Fruit fly (Drosophila melanogaster) whole organism, embryonic: ENCODE results near the gene Mob3.

Experiments
- CG10147 ChIP-seq: fragments of 200-800 bp; sonication (Bioruptor generic); optimal IDR thresholded peaks from 2 replicates; lab custom pipeline; 2019; ENCODE audit warnings: missing biosample characterization, mild to moderate bottlenecking, missing genetic modification characterization, moderate library complexity
- CG10431 ChIP-seq: fragments of 200-800 bp; sonication (Bioruptor generic); optimal IDR thresholded peaks from 3 replicates; lab custom pipeline; 2018; ENCODE audit warnings: missing biosample characterization, mild to moderate bottlenecking, missing genetic modification characterization
- CG10462 ChIP-seq: fragments of 200-800 bp; sonication (Bioruptor generic); optimal IDR thresholded peaks from 2 replicates; lab custom pipeline; 2016; ENCODE audit warnings: missing biosample characterization, missing genetic modification characterization
- CG11093 ChIP-seq: fragments of 200-800 bp; sonication (Bioruptor generic); IDR thresholded peaks from 3 replicates; pipeline ENCODE4 v1.3.6; 2022; ENCODE audit warnings: missing biosample characterization, missing genetic modification characterization
- CG11504 ChIP-seq: fragments of 200-800 bp; sonication (Bioruptor generic); optimal IDR thresholded peaks from 3 replicates; lab custom pipeline; 2019; ENCODE audit warnings: missing biosample characterization, mild to moderate bottlenecking, missing genetic modification characterization, moderate library complexity
- CG12236 ChIP-seq: fragments of 200-800 bp; sonication (Bioruptor generic); optimal IDR thresholded peaks from 2 replicates; lab custom pipeline; 2016; ENCODE audit warnings: missing biosample characterization, missing genetic modification characterization
- CG13775 ChIP-seq: fragments of 200-800 bp; sonication (Bioruptor generic); optimal IDR thresholded peaks from 3 replicates; lab custom pipeline; 2017; ENCODE audit warnings: missing biosample characterization, mild to moderate bottlenecking, missing genetic modification characterization
- CG14710 ChIP-seq: fragments of 200-800 bp; sonication (Bioruptor generic); optimal IDR thresholded peaks from 3 replicates; lab custom pipeline; 2019; ENCODE audit warnings: missing biosample characterization, mild to moderate bottlenecking, missing genetic modification characterization, moderate library complexity
- CG14965 ChIP-seq: fragments of 200-800 bp; sonication (Bioruptor generic); optimal IDR thresholded peaks from 2 replicates; lab custom pipeline; 2016; ENCODE audit warnings: missing biosample characterization, missing genetic modification characterization, borderline replicate concordance
- CG15011 ChIP-seq: fragments of 200-800 bp; sonication (Bioruptor generic); optimal IDR thresholded peaks from 3 replicates; lab custom pipeline; 2018; ENCODE audit warnings: missing biosample characterization, mild to moderate bottlenecking, missing genetic modification characterization
- CG17612 ChIP-seq: fragments of 200-800 bp; sonication (Bioruptor generic); IDR thresholded peaks from 2 replicates; pipeline ENCODE4 v1.3.6; 2022; ENCODE audit warnings: missing biosample characterization, missing genetic modification characterization
- CG2712 ChIP-seq: fragments of 200-800 bp; optimal IDR thresholded peaks from 3 replicates; lab custom pipeline; 2019; ENCODE audit warnings: missing biosample characterization, mild to moderate bottlenecking, missing genetic modification characterization, moderate library complexity
- CG31441 ChIP-seq: fragments of 200-800 bp; sonication (Bioruptor generic); IDR thresholded peaks from 2 replicates; pipeline ENCODE4 v1.3.6; 2022; ENCODE audit warnings: missing biosample characterization, missing genetic modification characterization
- CG33213 ChIP-seq: fragments of 200-800 bp; sonication (Bioruptor generic); optimal IDR thresholded peaks from 3 replicates; lab custom pipeline; 2016; ENCODE audit warnings: missing biosample characterization, missing genetic modification characterization
- CG3407 ChIP-seq: fragments of 200-800 bp; sonication (Bioruptor generic); optimal IDR thresholded peaks from 2 replicates; lab custom pipeline; 2018; ENCODE audit warnings: missing biosample characterization, mild to moderate bottlenecking, missing genetic modification characterization
- CG3995 ChIP-seq: fragments of 200-800 bp; sonication (Bioruptor generic); optimal IDR thresholded peaks from 3 replicates; lab custom pipeline; 2016; ENCODE audit warnings: missing biosample characterization, missing genetic modification characterization
- CG5245 ChIP-seq: fragments of 200-800 bp; sonication (Bioruptor generic); optimal IDR thresholded peaks from 3 replicates; lab custom pipeline; 2016; ENCODE audit warnings: missing biosample characterization, missing genetic modification characterization
- CTCF ChIP-seq: fragments of 200-800 bp; sonication (Bioruptor generic); optimal IDR thresholded peaks from 2 replicates; lab custom pipeline; 2017; ENCODE audit warnings: missing biosample characterization, mild to moderate bottlenecking, missing genetic modification characterization, moderate library complexity
- Camta ChIP-seq: fragments of 200-800 bp; sonication (Bioruptor generic); optimal IDR thresholded peaks from 2 replicates; lab custom pipeline; 2016; ENCODE audit warnings: missing biosample characterization, missing genetic modification characterization
- D19A ChIP-seq: fragments of 200-800 bp; optimal IDR thresholded peaks from 3 replicates; lab custom pipeline; 2019; ENCODE audit warnings: missing biosample characterization, mild to moderate bottlenecking, missing genetic modification characterization, moderate library complexity
- Dp ChIP-seq: fragments of 200-800 bp; sonication (Bioruptor generic); optimal IDR thresholded peaks from 2 replicates; lab custom pipeline; 2018; ENCODE audit warnings: missing biosample characterization, mild to moderate bottlenecking, missing genetic modification characterization, moderate library complexity
- Drgx ChIP-seq: fragments of 200-800 bp; sonication (Bioruptor generic); IDR thresholded peaks from 2 replicates; pipeline ENCODE4 v1.3.6; 2022; ENCODE audit warnings: missing biosample characterization, missing genetic modification characterization
- NC2β ChIP-seq: fragments of 200-800 bp; sonication (Bioruptor generic); optimal IDR thresholded peaks from 2 replicates; lab custom pipeline; 2016; ENCODE audit warnings: missing biosample characterization, missing genetic modification characterization
- NK7.1 ChIP-seq: fragments of 200-800 bp; sonication (Bioruptor generic); optimal IDR thresholded peaks from 3 replicates; lab custom pipeline; 2016; ENCODE audit warnings: missing biosample characterization, missing genetic modification characterization
- NfI ChIP-seq: fragments of 200-800 bp; sonication (Bioruptor generic); optimal IDR thresholded peaks from 3 replicates; lab custom pipeline; 2018; ENCODE audit warnings: missing biosample characterization, mild to moderate bottlenecking, missing genetic modification characterization, moderate library complexity
- Ravus ChIP-seq: fragments of 200-800 bp; sonication (Bioruptor generic); IDR thresholded peaks from 2 replicates; pipeline ENCODE4 v1.3.6; 2022; ENCODE audit warnings: missing biosample characterization, missing genetic modification characterization
- Rx ChIP-seq: fragments of 200-800 bp; sonication (Bioruptor generic); IDR thresholded peaks from 2 replicates; pipeline ENCODE4 v1.3.6; 2022; ENCODE audit warnings: missing biosample characterization, missing genetic modification characterization
- Side ChIP-seq: fragments of 200-800 bp; sonication (Bioruptor generic); optimal IDR thresholded peaks from 2 replicates; lab custom pipeline; 2016; ENCODE audit warnings: missing biosample characterization, missing genetic modification characterization
- Sox102F ChIP-seq: fragments of 200-800 bp; sonication (Bioruptor generic); optimal IDR thresholded peaks from 2 replicates; lab custom pipeline; 2018; ENCODE audit warnings: missing biosample characterization, mild to moderate bottlenecking, missing genetic modification characterization, moderate library complexity
- Sry-β ChIP-seq: fragments of 200-800 bp; sonication (Bioruptor generic); optimal IDR thresholded peaks from 2 replicates; lab custom pipeline; 2018; ENCODE audit warnings: missing biosample characterization, mild to moderate bottlenecking, missing genetic modification characterization, moderate library complexity
- Tbp ChIP-seq: fragments of >200 bp; optimal IDR thresholded peaks from 2 replicates; lab custom pipeline; 2018; ENCODE audit warnings: missing biosample characterization, missing genetic modification characterization
- al ChIP-seq: fragments of 200-800 bp; sonication (Bioruptor generic); IDR thresholded peaks from 2 replicates; pipeline ENCODE4 v1.3.6; 2022; ENCODE audit warnings: missing biosample characterization, missing genetic modification characterization
- ash1 ChIP-seq: fragments of 200-800 bp; sonication (Bioruptor generic); optimal IDR thresholded peaks from 2 replicates; lab custom pipeline; 2018; ENCODE audit warnings: missing biosample characterization, mild to moderate bottlenecking, missing genetic modification characterization
- bigmax ChIP-seq: fragments of 200-800 bp; sonication (Bioruptor generic); optimal IDR thresholded peaks from 2 replicates; lab custom pipeline; 2018; ENCODE audit warnings: missing biosample characterization, mild to moderate bottlenecking, missing genetic modification characterization
- bsh ChIP-seq, 2 experiments: fragments of 200-800 bp; sonication (Bioruptor generic); optimal IDR thresholded peaks; 2 replicates each; lab custom pipeline; 2017 to 2018; ENCODE audit warnings: mild to moderate bottlenecking in 2 of 2, missing biosample characterization in 2 of 2, missing genetic modification characterization in 2 of 2, moderate library complexity in 1 of 2
- dati ChIP-seq: fragments of 200-800 bp; sonication (Bioruptor generic); IDR thresholded peaks from 2 replicates; pipeline ENCODE4 v1.3.6; 2022; ENCODE audit warnings: missing biosample characterization, missing genetic modification characterization
- hbn ChIP-seq: fragments of 200-800 bp; sonication (Bioruptor generic); IDR thresholded peaks from 2 replicates; pipeline ENCODE4 v1.3.6; 2022; ENCODE audit warnings: missing biosample characterization, missing genetic modification characterization; ENCODE audit not compliant: partially characterized antibody
- jigr1 ChIP-seq: fragments of 200-800 bp; sonication (Bioruptor generic); IDR thresholded peaks from 3 replicates; pipeline ENCODE4 v1.3.6; 2022; ENCODE audit warnings: missing biosample characterization, missing genetic modification characterization
- lilli ChIP-seq: fragments of 200-800 bp; sonication (Bioruptor generic); optimal IDR thresholded peaks from 3 replicates; lab custom pipeline; 2016; ENCODE audit warnings: missing biosample characterization, missing genetic modification characterization
- lmd ChIP-seq: fragments of 200-800 bp; sonication (Bioruptor generic); IDR thresholded peaks from 2 replicates; pipeline ENCODE4 v1.3.6; 2022; ENCODE audit warnings: missing biosample characterization, missing genetic modification characterization
- mam ChIP-seq: fragments of 200-800 bp; sonication (Bioruptor generic); optimal IDR thresholded peaks from 3 replicates; lab custom pipeline; 2016; ENCODE audit warnings: missing biosample characterization, missing genetic modification characterization
- nerfin-2 ChIP-seq: fragments of 200-800 bp; sonication (Bioruptor generic); IDR thresholded peaks from 2 replicates; pipeline ENCODE4 v1.3.6; 2022; ENCODE audit warnings: missing biosample characterization, missing genetic modification characterization; ENCODE audit not compliant: partially characterized antibody
- phol ChIP-seq: fragments of 200-800 bp; sonication (Bioruptor generic); optimal IDR thresholded peaks from 3 replicates; lab custom pipeline; 2018; ENCODE audit warnings: missing biosample characterization, mild to moderate bottlenecking, missing genetic modification characterization, moderate library complexity
- pros ChIP-seq: fragments of 200-800 bp; sonication (Bioruptor generic); optimal IDR thresholded peaks from 3 replicates; lab custom pipeline; 2019; ENCODE audit warnings: missing biosample characterization, mild to moderate bottlenecking, missing genetic modification characterization, moderate library complexity
- sc ChIP-seq, 3 experiments: fragments of >200 bp in 2 of 3; fragments of 200-800 bp in 1 of 3; sonication (Bioruptor generic) in 1 of 3; optimal IDR thresholded peaks; 2 replicates in 2 of 3; 3 replicates in 1 of 3; lab custom pipeline; 2017; ENCODE audit warnings: mild to moderate bottlenecking in 1 of 3, missing biosample characterization in 1 of 3, missing genetic modification characterization in 1 of 3, missing genetic modification reagents in 1 of 3
- slbo ChIP-seq: fragments of 200-800 bp; sonication (Bioruptor generic); IDR thresholded peaks from 2 replicates; pipeline ENCODE4 v1.3.6; 2022; ENCODE audit warnings: missing biosample characterization, missing genetic modification characterization
- slou ChIP-seq: fragments of 200-800 bp; sonication (Bioruptor generic); optimal IDR thresholded peaks from 3 replicates; lab custom pipeline; 2016; ENCODE audit warnings: missing biosample characterization, missing genetic modification characterization
- slp2 ChIP-seq: fragments of 200-800 bp; sonication (Bioruptor generic); optimal IDR thresholded peaks from 2 replicates; lab custom pipeline; 2016; ENCODE audit warnings: missing biosample characterization, missing genetic modification characterization
- stwl ChIP-seq: fragments of 200-800 bp; sonication (Bioruptor generic); optimal IDR thresholded peaks from 3 replicates; lab custom pipeline; 2018; ENCODE audit warnings: missing biosample characterization, mild to moderate bottlenecking, missing genetic modification characterization, moderate library complexity
- usp ChIP-seq: fragments of >200 bp; optimal IDR thresholded peaks from 2 replicates; lab custom pipeline; 2017; ENCODE audit warnings: missing biosample characterization, missing genetic modification characterization
- wdn ChIP-seq: fragments of 200-800 bp; sonication (Bioruptor generic); IDR thresholded peaks from 2 replicates; pipeline ENCODE4 v1.3.6; 2022; ENCODE audit warnings: missing biosample characterization, missing genetic modification characterization
- z ChIP-seq: fragments of 200-800 bp; sonication (Bioruptor generic); IDR thresholded peaks from 3 replicates; pipeline ENCODE4 v1.3.6; 2022; ENCODE audit warnings: missing biosample characterization, missing genetic modification characterization

Mob3 gene

DNA sequence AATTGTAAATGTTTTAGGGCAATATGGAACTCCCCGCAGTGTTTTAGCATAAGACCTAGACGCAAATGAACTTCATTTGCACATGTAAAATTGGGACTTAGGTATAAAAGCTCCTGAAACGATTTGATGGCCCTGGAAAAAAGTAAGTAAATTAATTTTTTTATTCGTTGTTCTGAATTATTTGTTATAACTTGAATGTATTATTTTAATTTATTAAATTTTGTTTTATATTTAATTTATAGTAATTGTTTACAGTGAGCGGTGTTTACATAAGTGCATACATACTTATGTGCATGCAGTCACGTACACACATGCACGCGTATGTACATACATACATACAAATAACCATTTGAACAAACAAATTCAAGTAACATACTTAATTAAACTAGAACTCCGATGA lies 11.3 kb downstream of the Mob3 start (continued):
- TF ChIP-seq dati (GFP tag; lab: Robert Waterston, UW), result no peak
- no peak for TF ChIP-seq nerfin-2
- no peak for TF ChIP-seq Sox102F (GFP tag; lab: Kevin White, UChicago)
- no peak; the same call in 1 of the 2 replicates for TF ChIP-seq CG31441 (GFP tag; lab: Robert Waterston, UW)
- TF ChIP-seq CG17612 (GFP tag; lab: Robert Waterston, UW), result no peak
- TF ChIP-seq al, result no peak
- TF ChIP-seq CG10462 (GFP tag; lab: Kevin White, UChicago), result no peak
- TF ChIP-seq Camta (GFP tag; lab: Kevin White, UChicago), result no peak
- TF ChIP-seq wdn, result no peak
- TF ChIP-seq z (GFP tag; lab: Robert Waterston, UW), result no peak
- TF ChIP-seq sc (optimal IDR thresholded peaks at IDR 0.05; lab: Kevin White, UChicago), result no peak
- TF ChIP-seq sc (GFP tag; optimal IDR thresholded peaks at IDR 0.05; lab: Kevin White, UChicago), result no peak
- TF ChIP-seq hbn, result no peak
- TF ChIP-seq slbo (GFP tag; lab: Robert Waterston, UW), result no peak
- TF ChIP-seq jigr1 (GFP tag; lab: Robert Waterston, UW), result no peak
- peak; percentile 4 for TF ChIP-seq Sry-β (GFP tag; lab: Kevin White, UChicago)
- TF ChIP-seq NK7.1 (GFP tag; lab: Kevin White, UChicago), result no peak
- TF ChIP-seq lmd (GFP tag; lab: Robert Waterston, UW), result no peak
- TF ChIP-seq mam, result no peak
- TF ChIP-seq CG10431 (GFP tag; lab: Kevin White, UChicago), result peak; percentile 34
- no peak for TF ChIP-seq CG10147 (GFP tag; lab: Kevin White, UChicago)
- TF ChIP-seq slp2 (GFP tag; lab: Kevin White, UChicago), result no peak
- TF ChIP-seq bsh (GFP tag; optimal IDR thresholded peaks at IDR 0.05; lab: Kevin White, UChicago), result peak in 1 of 2 experiments; percentile 42
- TF ChIP-seq D19A (tag; lab: Kevin White, UChicago), result no peak
- TF ChIP-seq CG12236, result no peak
- no peak for TF ChIP-seq CG5245
- TF ChIP-seq CG15011, result no peak
- no peak for TF ChIP-seq ash1 (GFP tag; lab: Kevin White, UChicago)
- no peak for TF ChIP-seq pros
- no peak for TF ChIP-seq slou (GFP tag; lab: Kevin White, UChicago)
- TF ChIP-seq Rx (GFP tag; lab: Robert Waterston, UW), result no peak
- TF ChIP-seq CG33213, result no peak
- no peak for TF ChIP-seq Tbp (GFP tag; lab: Kevin White, UChicago)
- no peak for TF ChIP-seq CG3995 (GFP tag; lab: Kevin White, UChicago)
- no peak for TF ChIP-seq stwl (tag; lab: Kevin White, UChicago)
- no peak for TF ChIP-seq bigmax
- peak; percentile 61 for TF ChIP-seq CG14710 (tag; lab: Kevin White, UChicago)
- no peak for TF ChIP-seq CTCF (GFP tag; lab: Kevin White, UChicago)
- no peak for TF ChIP-seq Dp (GFP tag; lab: Kevin White, UChicago)
- peak; percentile 45 for TF ChIP-seq CG13775
- no peak for TF ChIP-seq NfI (GFP tag; lab: Kevin White, UChicago)
- TF ChIP-seq CG11093 (GFP tag; lab: Robert Waterston, UW), result no peak
- no peak for TF ChIP-seq CG11504 (tag; lab: Kevin White, UChicago)
- TF ChIP-seq phol (tag; lab: Kevin White, UChicago), result peak; percentile 37
- peak; percentile 74 for TF ChIP-seq Drgx (GFP tag; lab: Robert Waterston, UW)
- no peak for TF ChIP-seq Side
- TF ChIP-seq usp, result no peak
- TF ChIP-seq CG14965 (GFP tag; lab: Kevin White, UChicago), result no peak
- no peak for TF ChIP-seq Ravus
- peak; percentile 78 for TF ChIP-seq CG2712 (tag; lab: Kevin White, UChicago)
- no peak for TF ChIP-seq CG3407 (GFP tag; lab: Kevin White, UChicago)
- no peak for TF ChIP-seq lilli
- no peak for TF ChIP-seq NC2β (GFP tag; lab: Kevin White, UChicago)
